Fruit fly (Drosophila melanogaster) whole organism, embryonic: ENCODE results near the gene CG6168.

Source experiments
- Bteb2 ChIP-seq: fragments of 200-800 bp; sonication (Bioruptor generic); optimal IDR thresholded peaks from 2 replicates; lab custom pipeline; 2016; ENCODE audit warnings: missing biosample characterization, missing genetic modification characterization
- CG1024 ChIP-seq: fragments of 200-800 bp; sonication (Bioruptor generic); IDR thresholded peaks from 2 replicates; pipeline ENCODE4 v1.3.6; 2022; ENCODE audit warnings: missing biosample characterization, missing genetic modification characterization
- CG10543 ChIP-seq: fragments of 200-800 bp; sonication (Bioruptor generic); optimal IDR thresholded peaks from 3 replicates; lab custom pipeline; 2017; ENCODE audit warnings: missing biosample characterization, mild to moderate bottlenecking, missing genetic modification characterization, moderate library complexity
- CG10654 ChIP-seq: fragments of 200-800 bp; sonication (Bioruptor generic); optimal IDR thresholded peaks from 2 replicates; lab custom pipeline; 2016; ENCODE audit warnings: missing biosample characterization, missing genetic modification characterization
- CG11504 ChIP-seq: fragments of 200-800 bp; sonication (Bioruptor generic); optimal IDR thresholded peaks from 3 replicates; lab custom pipeline; 2019; ENCODE audit warnings: missing biosample characterization, mild to moderate bottlenecking, missing genetic modification characterization, moderate library complexity
- CG13123 ChIP-seq: fragments of 200-800 bp; sonication (Bioruptor generic); optimal IDR thresholded peaks from 2 replicates; lab custom pipeline; 2016; ENCODE audit warnings: missing biosample characterization, missing genetic modification characterization
- CG13287 ChIP-seq: fragments of 200-800 bp; sonication (Bioruptor generic); IDR thresholded peaks from 2 replicates; pipeline ENCODE4 v1.3.6; 2022; ENCODE audit warnings: missing biosample characterization, missing genetic modification characterization; ENCODE audit not compliant: partially characterized antibody
- CG13775 ChIP-seq: fragments of 200-800 bp; sonication (Bioruptor generic); optimal IDR thresholded peaks from 3 replicates; lab custom pipeline; 2017; ENCODE audit warnings: missing biosample characterization, mild to moderate bottlenecking, missing genetic modification characterization
- CG14860 ChIP-seq: fragments of 200-800 bp; sonication (Bioruptor generic); IDR thresholded peaks from 3 replicates; pipeline ENCODE4 v1.3.6; 2022; ENCODE audit warnings: missing biosample characterization, missing genetic modification characterization; ENCODE audit not compliant: partially characterized antibody
- CG15269 ChIP-seq: fragments of 200-800 bp; sonication (Bioruptor generic); optimal IDR thresholded peaks from 2 replicates; lab custom pipeline; 2018; ENCODE audit warnings: missing biosample characterization, mild to moderate bottlenecking, missing genetic modification characterization, moderate library complexity
- CG17912 ChIP-seq: fragments of 200-800 bp; sonication (Bioruptor generic); optimal IDR thresholded peaks from 2 replicates; lab custom pipeline; 2018; ENCODE audit warnings: missing biosample characterization, mild to moderate bottlenecking, missing genetic modification characterization
- CG18599 ChIP-seq: fragments of 200-800 bp; sonication (Bioruptor generic); optimal IDR thresholded peaks from 3 replicates; lab custom pipeline; 2017; ENCODE audit warnings: missing biosample characterization, missing genetic modification characterization, mild to moderate bottlenecking, moderate library complexity, missing genetic modification reagents
- CG30431 ChIP-seq: fragments of 200-800 bp; sonication (Bioruptor generic); optimal IDR thresholded peaks from 2 replicates; lab custom pipeline; 2017; ENCODE audit warnings: missing biosample characterization, missing genetic modification characterization
- CG32767 ChIP-seq: fragments of 200-800 bp; sonication (Bioruptor generic); IDR thresholded peaks from 2 replicates; pipeline ENCODE4 v1.3.6; 2022; ENCODE audit warnings: missing biosample characterization, missing genetic modification characterization
- CG3407 ChIP-seq: fragments of 200-800 bp; sonication (Bioruptor generic); optimal IDR thresholded peaks from 2 replicates; lab custom pipeline; 2018; ENCODE audit warnings: missing biosample characterization, mild to moderate bottlenecking, missing genetic modification characterization
- CG5245 ChIP-seq: fragments of 200-800 bp; sonication (Bioruptor generic); optimal IDR thresholded peaks from 3 replicates; lab custom pipeline; 2016; ENCODE audit warnings: missing biosample characterization, missing genetic modification characterization
- CG7271 ChIP-seq: fragments of 200-800 bp; sonication (Bioruptor generic); optimal IDR thresholded peaks from 2 replicates; lab custom pipeline; 2018; ENCODE audit warnings: missing biosample characterization, mild to moderate bottlenecking, missing genetic modification characterization, moderate library complexity
- CG8359 ChIP-seq: fragments of 200-800 bp; sonication (Bioruptor generic); optimal IDR thresholded peaks from 2 replicates; lab custom pipeline; 2017; ENCODE audit warnings: missing biosample characterization, mild to moderate bottlenecking, missing genetic modification characterization, borderline replicate concordance
- D19B ChIP-seq: fragments of 200-800 bp; sonication (Bioruptor generic); optimal IDR thresholded peaks from 2 replicates; lab custom pipeline; 2017; ENCODE audit warnings: missing biosample characterization, mild to moderate bottlenecking, missing genetic modification characterization
- Dref ChIP-seq: fragments of 200-800 bp; sonication (Bioruptor generic); IDR thresholded peaks from 2 replicates; pipeline ENCODE4 v1.3.6; 2022; ENCODE audit warnings: missing biosample characterization, missing genetic modification characterization
- Drgx ChIP-seq: fragments of 200-800 bp; sonication (Bioruptor generic); IDR thresholded peaks from 2 replicates; pipeline ENCODE4 v1.3.6; 2022; ENCODE audit warnings: missing biosample characterization, missing genetic modification characterization
- HLH3B ChIP-seq: fragments of 200-800 bp; sonication (Bioruptor generic); IDR thresholded peaks from 2 replicates; pipeline ENCODE4 v1.3.6; 2022; ENCODE audit warnings: missing biosample characterization, missing genetic modification characterization
- HLH54F ChIP-seq: fragments of 200-800 bp; sonication (Bioruptor generic); optimal IDR thresholded peaks from 3 replicates; lab custom pipeline; 2016; ENCODE audit warnings: missing biosample characterization, missing genetic modification characterization
- Hey ChIP-seq: fragments of 200-800 bp; sonication (Bioruptor generic); optimal IDR thresholded peaks from 3 replicates; lab custom pipeline; 2018; ENCODE audit warnings: missing biosample characterization, mild to moderate bottlenecking, missing genetic modification characterization
- Hmx ChIP-seq: fragments of 200-800 bp; sonication (Bioruptor generic); optimal IDR thresholded peaks from 2 replicates; lab custom pipeline; 2016; ENCODE audit warnings: missing biosample characterization, missing genetic modification characterization
- Oaz ChIP-seq: fragments of 200-800 bp; sonication (Bioruptor generic); IDR thresholded peaks from 2 replicates; pipeline ENCODE4 v1.3.6; 2022; ENCODE audit warnings: missing biosample characterization, missing genetic modification characterization
- Ptx1 ChIP-seq: fragments of 200-800 bp; sonication (Bioruptor generic); IDR thresholded peaks from 2 replicates; pipeline ENCODE4 v1.3.6; 2022; ENCODE audit warnings: missing biosample characterization, missing genetic modification characterization
- TFAM ChIP-seq: fragments of 200-800 bp; sonication (Bioruptor generic); optimal IDR thresholded peaks from 2 replicates; lab custom pipeline; 2017; ENCODE audit warnings: missing biosample characterization, missing genetic modification characterization, inconsistent platforms
- Usf ChIP-seq: fragments of 200-800 bp; sonication (Bioruptor generic); optimal IDR thresholded peaks from 2 replicates; lab custom pipeline; 2017; ENCODE audit warnings: missing genotype, missing biosample characterization, missing genetic modification characterization
- YL-1 ChIP-seq: fragments of 200-800 bp; sonication (Bioruptor generic); optimal IDR thresholded peaks from 3 replicates; lab custom pipeline; 2017; ENCODE audit warnings: missing biosample characterization, mild to moderate bottlenecking, missing genetic modification characterization
- aop ChIP-seq: fragments of 200-800 bp; sonication (Bioruptor generic); IDR thresholded peaks from 2 replicates; pipeline ENCODE4 v1.3.6; 2022; ENCODE audit warnings: missing biosample characterization, missing genetic modification characterization
- bbx ChIP-seq: fragments of 200-800 bp; sonication (Bioruptor generic); IDR thresholded peaks from 2 replicates; pipeline ENCODE4 v1.3.6; 2022; ENCODE audit warnings: missing biosample characterization, missing genetic modification characterization; ENCODE audit not compliant: partially characterized antibody
- bcd ChIP-seq: fragments of 200-800 bp; sonication (Bioruptor generic); optimal IDR thresholded peaks from 2 replicates; lab custom pipeline; 2017; ENCODE audit warnings: missing biosample characterization, mild to moderate bottlenecking, missing genetic modification characterization
- croc ChIP-seq: fragments of 200-800 bp; sonication (Bioruptor generic); conservative IDR thresholded peaks from 3 replicates; pipeline ENCODE4 v1.3.6; 2022; ENCODE audit warnings: missing biosample characterization, missing genetic modification characterization
- cwo ChIP-seq: fragments of 200-800 bp; sonication (Bioruptor generic); optimal IDR thresholded peaks from 3 replicates; lab custom pipeline; 2017; ENCODE audit warnings: missing biosample characterization, missing genetic modification characterization, mild to moderate bottlenecking, moderate library complexity, missing genetic modification reagents
- esg ChIP-seq: fragments of 200-800 bp; sonication (Bioruptor generic); conservative IDR thresholded peaks from 2 replicates; pipeline ENCODE4 v1.3.6; 2022; ENCODE audit warnings: missing biosample characterization, missing genetic modification characterization
- gem ChIP-seq: fragments of 200-800 bp; sonication (Bioruptor generic); optimal IDR thresholded peaks from 2 replicates; lab custom pipeline; 2019; ENCODE audit warnings: missing biosample characterization, mild to moderate bottlenecking, missing genetic modification characterization, moderate library complexity
- grn ChIP-seq: fragments of 200-800 bp; sonication (Bioruptor generic); optimal IDR thresholded peaks from 3 replicates; lab custom pipeline; 2017; ENCODE audit warnings: missing biosample characterization, missing genetic modification characterization
- jumu ChIP-seq: fragments of 200-800 bp; sonication (Bioruptor generic); optimal IDR thresholded peaks from 3 replicates; lab custom pipeline; 2016; ENCODE audit warnings: missing biosample characterization, missing genetic modification characterization
- lab ChIP-seq: fragments of 200-800 bp; sonication (Bioruptor generic); optimal IDR thresholded peaks from 3 replicates; lab custom pipeline; 2017; ENCODE audit warnings: missing biosample characterization, missing genetic modification characterization, mild to moderate bottlenecking, moderate library complexity, missing genetic modification reagents
- lilli ChIP-seq: fragments of 200-800 bp; sonication (Bioruptor generic); optimal IDR thresholded peaks from 3 replicates; lab custom pipeline; 2016; ENCODE audit warnings: missing biosample characterization, missing genetic modification characterization
- lola ChIP-seq, 3 experiments: fragments of >200 bp in 2 of 3; fragments of 200-800 bp in 1 of 3; sonication (Bioruptor generic) in 1 of 3; optimal IDR thresholded peaks; 2 replicates each; lab custom pipeline; 2017 to 2019; ENCODE audit warnings: missing biosample characterization in 3 of 3, missing genetic modification characterization in 3 of 3, mild to moderate bottlenecking in 1 of 3, moderate library complexity in 1 of 3
- org-1 ChIP-seq: fragments of 200-800 bp; sonication (Bioruptor generic); optimal IDR thresholded peaks from 2 replicates; lab custom pipeline; 2017; ENCODE audit warnings: missing biosample characterization, missing genetic modification characterization
- pita ChIP-seq: fragments of 200-800 bp; sonication (Bioruptor generic); optimal IDR thresholded peaks from 2 replicates; lab custom pipeline; 2017; ENCODE audit warnings: missing biosample characterization, mild to moderate bottlenecking, missing genetic modification characterization
- pros ChIP-seq: fragments of 200-800 bp; sonication (Bioruptor generic); optimal IDR thresholded peaks from 3 replicates; lab custom pipeline; 2019; ENCODE audit warnings: missing biosample characterization, mild to moderate bottlenecking, missing genetic modification characterization, moderate library complexity
- sisA ChIP-seq: fragments of 200-800 bp; sonication (Bioruptor generic); IDR thresholded peaks from 2 replicates; pipeline ENCODE4 v1.3.6; 2022; ENCODE audit warnings: missing biosample characterization, missing genetic modification characterization
- slp2 ChIP-seq: fragments of 200-800 bp; sonication (Bioruptor generic); optimal IDR thresholded peaks from 2 replicates; lab custom pipeline; 2016; ENCODE audit warnings: missing biosample characterization, missing genetic modification characterization
- z ChIP-seq: fragments of 200-800 bp; sonication (Bioruptor generic); IDR thresholded peaks from 3 replicates; pipeline ENCODE4 v1.3.6; 2022; ENCODE audit warnings: missing biosample characterization, missing genetic modification characterization

CG6168 gene

dm6 chr3L:11291298-11292167 is 30.0 kb downstream of the CG6168 start (continued):
- TF ChIP-seq CG3407 (GFP tag; lab: Kevin White, UChicago) (no peak), jumu (no peak), HLH54F (GFP tag; lab: Kevin White, UChicago) (no peak), Oaz (GFP tag; lab: Robert Waterston, UW) (no peak), CG5245 (GFP tag; lab: Kevin White, UChicago) (no peak), z (GFP tag; lab: Robert Waterston, UW) (0 out of 3 replicates have a peak, but pooled peaks have one; percentile 42), bbx (no peak), cwo (GFP tag; lab: Kevin White, UChicago) (peak; percentile 35), CG11504 (peak; percentile 72), CG8359 (no peak), CG7271 (tag; lab: Kevin White, UChicago) (no peak), croc (GFP tag; lab: Robert Waterston, UW) (no peak), CG17912 (GFP tag; lab: Kevin White, UChicago) (no peak), Bteb2 (GFP tag; lab: Kevin White, UChicago) (no peak), sisA (GFP tag; lab: Robert Waterston, UW) (peak; percentile 31; the same call in 1 of the 2 replicates), HLH3B (GFP tag; lab: Robert Waterston, UW) (no peak), pita (GFP tag; lab: Kevin White, UChicago) (no peak), CG13775 (GFP tag; lab: Kevin White, UChicago) (peak; percentile 51), gem (tag; lab: Kevin White, UChicago) (peak; percentile 75), lilli (no peak), CG10543 (peak; percentile 88), esg (GFP tag; lab: Robert Waterston, UW) (peak; percentile 29; the same call in 1 of the 2 replicates), grn (GFP tag; lab: Kevin White, UChicago) (no peak), CG15269 (peak; percentile 47), D19B (GFP tag; lab: Kevin White, UChicago) (peak; percentile 81), Ptx1 (peak; percentile 54; the same call in 1 of the 2 replicates), CG10654 (peak; percentile 2), Dref (GFP tag; lab: Robert Waterston, UW) (no peak), CG18599 (GFP tag; lab: Kevin White, UChicago) (peak; percentile 36), aop (no peak), slp2 (no peak), YL-1 (GFP tag; lab: Kevin White, UChicago) (no peak), Usf (GFP tag; lab: Kevin White, UChicago) (peak; percentile 0), lab (peak; percentile 41), Hey (tag; lab: Kevin White, UChicago) (no peak), CG13123 (GFP tag; lab: Kevin White, UChicago) (no peak), CG30431 (GFP tag; lab: Kevin White, UChicago) (no peak), CG13287 (GFP tag; lab: Robert Waterston, UW) (no peak), CG14860 (no peak), org-1 (GFP tag; lab: Kevin White, UChicago) (peak; percentile 27), CG1024 (GFP tag; lab: Robert Waterston, UW) (no peak), pros (GFP tag; lab: Kevin White, UChicago) (peak; percentile 35), TFAM (GFP tag; lab: Kevin White, UChicago) (no peak), Drgx (GFP tag; lab: Robert Waterston, UW) (peak; percentile 56), bcd (GFP tag; lab: Kevin White, UChicago) (peak; percentile 49), CG32767 (no peak), Hmx (GFP tag; lab: Kevin White, UChicago) (no peak), lola (GFP tag; optimal IDR thresholded peaks at IDR 0.05; lab: Kevin White, UChicago) (no peak)
